Fruit fly (Drosophila melanogaster) whole organism, prepupa: ENCODE results near the gene Cad99C.

Source experiments
- Blimp-1 ChIP-seq: fragments of 200-800 bp; sonication (Bioruptor generic); optimal IDR thresholded peaks from 3 replicates; lab custom pipeline; 2017; ENCODE audit warnings: missing biosample characterization, missing genetic modification characterization, mild to moderate bottlenecking, moderate library complexity, missing genetic modification reagents
- CG6276 ChIP-seq: fragments of 200-800 bp; sonication (Bioruptor generic); optimal IDR thresholded peaks from 2 replicates; lab custom pipeline; 2017; ENCODE audit warnings: missing biosample characterization, mild to moderate bottlenecking, missing genetic modification characterization
- Hr39 ChIP-seq: fragments of 200-800 bp; sonication (Bioruptor generic); optimal IDR thresholded peaks from 2 replicates; lab custom pipeline; 2016; ENCODE audit warnings: missing biosample characterization, missing genetic modification characterization
- Met ChIP-seq: fragments of 200-800 bp; sonication (Bioruptor generic); optimal IDR thresholded peaks from 3 replicates; lab custom pipeline; 2016; ENCODE audit warnings: missing biosample characterization, missing genetic modification characterization
- Smox ChIP-seq: fragments of 200-800 bp; sonication (Bioruptor generic); optimal IDR thresholded peaks from 3 replicates; lab custom pipeline; 2016; ENCODE audit warnings: missing biosample characterization, missing genetic modification characterization
- salr ChIP-seq, 2 experiments: fragments of 200-800 bp; sonication (Bioruptor generic); optimal IDR thresholded peaks; 3 replicates each; lab custom pipeline; 2016 to 2018; ENCODE audit warnings: missing biosample characterization in 2 of 2, missing genetic modification characterization in 2 of 2, mild to moderate bottlenecking in 1 of 2
- ss ChIP-seq, 2 experiments: fragments of 200-800 bp; sonication (Bioruptor generic); optimal IDR thresholded peaks; 2 replicates in 1 of 2; 3 replicates in 1 of 2; lab custom pipeline; 2017 to 2018; ENCODE audit warnings: mild to moderate bottlenecking in 2 of 2, missing biosample characterization in 2 of 2, missing genetic modification characterization in 2 of 2, moderate library complexity in 1 of 2
- topi ChIP-seq: fragments of 200-800 bp; sonication (Bioruptor generic); optimal IDR thresholded peaks from 3 replicates; lab custom pipeline; 2016; ENCODE audit warnings: missing biosample characterization, missing genetic modification characterization

- no peak for TF ChIP-seq Smox (GFP tag; lab: Kevin White, UChicago)
- TF ChIP-seq ss (GFP tag; optimal IDR thresholded peaks at IDR 0.05; lab: Kevin White, UChicago), result no peak
- TF ChIP-seq salr (GFP tag; optimal IDR thresholded peaks at IDR 0.05; lab: Kevin White, UChicago), result no peak
- TF ChIP-seq CG6276 (GFP tag; lab: Kevin White, UChicago), result no peak
- no peak for TF ChIP-seq Blimp-1 (GFP tag; lab: Kevin White, UChicago)
- no peak for TF ChIP-seq topi
- TF ChIP-seq Met, result peak; percentile 42
- TF ChIP-seq Hr39 (GFP tag; lab: Kevin White, UChicago), result no peak
Observed at dm6 chr3R:29868676-29869349, 27.4 kb downstream of the Cad99C start, which contains the start of gene Zip99C.
